Fruit fly (Drosophila melanogaster): Measurements from ENCODE around the gene CG9705.

Gene CG9705

DNA sequence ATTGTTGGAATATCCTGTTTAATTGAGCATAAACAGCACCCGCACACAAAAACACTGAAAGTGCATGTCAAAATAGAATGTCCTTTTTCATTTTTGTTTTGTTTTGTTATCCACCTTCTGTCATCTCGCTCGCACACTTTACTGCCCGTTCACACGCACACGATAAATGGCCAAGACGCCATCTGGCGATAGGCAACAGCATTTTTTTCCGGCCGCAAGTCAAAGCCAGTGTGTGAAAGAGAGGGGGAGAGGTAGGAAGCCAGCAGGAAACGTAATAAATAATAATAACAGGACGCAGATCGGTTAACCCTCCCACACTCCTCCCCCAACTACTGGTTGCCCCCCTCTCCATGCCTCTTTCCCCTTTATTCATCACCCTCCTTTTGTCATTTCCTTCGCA is 10.0 kb upstream of the CG9705 start (continued):
- TF ChIP-seq caup (GFP tag; optimal IDR thresholded peaks at IDR 0.05; ENCODE audit: severe bottlenecking) = peak; percentile 13
- TF ChIP-seq rib (GFP tag; IDR thresholded peaks at IDR 0.05) = 0 out of 2 replicates have a peak, but pooled peaks have one; percentile 34
- TF ChIP-seq CG15479 (GFP tag; optimal IDR thresholded peaks at IDR 0.05) = peak; percentile 2
- TF ChIP-seq CG1603 (tag; optimal IDR thresholded peaks at IDR 0.05) = peak; percentile 41
- TF ChIP-seq Sox100B (GFP tag; optimal IDR thresholded peaks at IDR 0.05) = peak; percentile 26
- TF ChIP-seq CG11398 (GFP tag; optimal IDR thresholded peaks at IDR 0.05) = no peak
- TF ChIP-seq CG1602 (GFP tag; optimal IDR thresholded peaks at IDR 0.05) = no peak
- peak; percentile 1 for TF ChIP-seq CG2678 (tag; optimal IDR thresholded peaks at IDR 0.05)
- TF ChIP-seq CG6791 (GFP tag; IDR thresholded peaks at IDR 0.05; ENCODE audit: partially characterized antibody) = peak; percentile 42; the same call in 1 of the 3 replicates
- TF ChIP-seq HLHmδ (GFP tag; optimal IDR thresholded peaks at IDR 0.05) = peak; percentile 92
- TF ChIP-seq nom (GFP tag; optimal IDR thresholded peaks at IDR 0.05) = peak; percentile 74
- no peak for TF ChIP-seq gsb-n (tag; optimal IDR thresholded peaks at IDR 0.05)
- no peak for TF ChIP-seq Nf-YB (GFP tag; optimal IDR thresholded peaks at IDR 0.05)
- no peak for TF ChIP-seq Adf1 (GFP tag; IDR thresholded peaks at IDR 0.05)
- no peak for TF ChIP-seq CG13624 (GFP tag; optimal IDR thresholded peaks at IDR 0.05)
- TF ChIP-seq ash1 (GFP tag; optimal IDR thresholded peaks at IDR 0.05) = peak; percentile 45
- TF ChIP-seq Meics (GFP tag; optimal IDR thresholded peaks at IDR 0.05) = peak; percentile 32
- peak; percentile 45 for TF ChIP-seq CG13775 (GFP tag; optimal IDR thresholded peaks at IDR 0.05)
- no peak for TF ChIP-seq tap (tag; optimal IDR thresholded peaks at IDR 0.05)
- TF ChIP-seq CG11247 (GFP tag; IDR thresholded peaks at IDR 0.05) = peak; percentile 49; the same call in 1 of the 2 replicates
- TF ChIP-seq fd3F (GFP tag; optimal IDR thresholded peaks at IDR 0.05) = no peak
- TF ChIP-seq CG6175 (GFP tag; IDR thresholded peaks at IDR 0.05) = no peak
- no peak for TF ChIP-seq pfk (GFP tag; optimal IDR thresholded peaks at IDR 0.05)
- TF ChIP-seq da (GFP tag; optimal IDR thresholded peaks at IDR 0.05) = peak; percentile 12
- TF ChIP-seq kay (GFP tag; optimal IDR thresholded peaks at IDR 0.05) = no peak
- TF ChIP-seq CG8388 (GFP tag; optimal IDR thresholded peaks at IDR 0.05) = no peak
- peak; percentile 29; the same call in 1 of the 2 replicates for TF ChIP-seq CG4730 (GFP tag; IDR thresholded peaks at IDR 0.05)
- TF ChIP-seq gt (GFP tag; IDR thresholded peaks at IDR 0.05) = no peak
- TF ChIP-seq lab (GFP tag; optimal IDR thresholded peaks at IDR 0.05) = peak; percentile 58
- TF ChIP-seq CG1832 (GFP tag; optimal IDR thresholded peaks at IDR 0.05) = peak; percentile 70
- peak; percentile 12 for TF ChIP-seq CG15514 (GFP tag; optimal IDR thresholded peaks at IDR 0.05)
- TF ChIP-seq Dad (GFP tag; optimal IDR thresholded peaks at IDR 0.05) = no peak
- TF ChIP-seq Aef1 (GFP tag; IDR thresholded peaks at IDR 0.05) = no peak
- peak; percentile 51 for TF ChIP-seq ac (GFP tag; optimal IDR thresholded peaks at IDR 0.05)
- TF ChIP-seq tgo (GFP tag; IDR thresholded peaks at IDR 0.05) = peak; percentile 35; the same call in 1 of the 3 replicates
- peak; percentile 34 for TF ChIP-seq CG4424 (GFP tag; optimal IDR thresholded peaks at IDR 0.05)
- TF ChIP-seq Kr (GFP tag; optimal IDR thresholded peaks at IDR 0.05) = peak; percentile 75
- peak; percentile 63 for TF ChIP-seq twi (tag; optimal IDR thresholded peaks at IDR 0.05)
- TF ChIP-seq ara (GFP tag; IDR thresholded peaks at IDR 0.05) = peak; percentile 35; the same call in 1 of the 2 replicates
- no peak for TF ChIP-seq CG3847 (GFP tag; IDR thresholded peaks at IDR 0.05)
- no peak for TF ChIP-seq CkIIα-i1 (GFP tag; IDR thresholded peaks at IDR 0.05)
- TF ChIP-seq crp (GFP tag; optimal IDR thresholded peaks at IDR 0.05) = no peak
- TF ChIP-seq CG6813 (GFP tag; optimal IDR thresholded peaks at IDR 0.05) = peak; percentile 52
- peak; percentile 29 for TF ChIP-seq CG12219 (GFP tag; optimal IDR thresholded peaks at IDR 0.05)
- no peak for TF ChIP-seq luna (GFP tag; optimal IDR thresholded peaks at IDR 0.05)
- peak; percentile 27 for TF ChIP-seq CG5180 (GFP tag; optimal IDR thresholded peaks at IDR 0.05)
- TF ChIP-seq fd64A (GFP tag; optimal IDR thresholded peaks at IDR 0.05) = peak; percentile 68
- TF ChIP-seq stwl (tag; optimal IDR thresholded peaks at IDR 0.05) = peak; percentile 24
- TF ChIP-seq sc (optimal IDR thresholded peaks at IDR 0.05) = no peak
- no peak for TF ChIP-seq sc (GFP tag; optimal IDR thresholded peaks at IDR 0.05)

Data from whole organism, embryonic.